Worm (Caenorhabditis elegans) whole organism, early embryonic: ENCODE results near the gene sek-5.

Source experiments
- F13C5.2 ChIP-seq: sonication (generic microtip); optimal IDR thresholded peaks from 2 replicates; lab custom pipeline; 2017; ENCODE audit warnings: mild to moderate bottlenecking, missing genetic modification characterization, inconsistent platforms, missing compliant biosample characterization
- aly-1 ChIP-seq: sonication (generic microtip); optimal IDR thresholded peaks from 2 replicates; lab custom pipeline; 2016; ENCODE audit warnings: missing genetic modification characterization, missing compliant biosample characterization
- ama-1 ChIP-seq: fragments of 150-350 bp; optimal IDR thresholded peaks from 2 replicates; lab custom pipeline; 2014
- ceh-13 ChIP-seq: fragments of 200-800 bp; sonication (Bioruptor generic); optimal IDR thresholded peaks from 2 replicates; lab custom pipeline; 2018; ENCODE audit warnings: mild to moderate bottlenecking, missing genetic modification characterization, missing compliant biosample characterization
- ceh-36 ChIP-seq: sonication (generic microtip); optimal IDR thresholded peaks from 2 replicates; lab custom pipeline; 2016; ENCODE audit warnings: missing genetic modification characterization, inconsistent platforms, missing compliant biosample characterization
- ets-7 ChIP-seq: sonication (generic microtip); optimal IDR thresholded peaks from 2 replicates; lab custom pipeline; 2016; ENCODE audit warnings: missing genotype, missing genetic modification characterization, missing compliant biosample characterization
- flt-1 ChIP-seq: fragments of 200-800 bp; sonication (Bioruptor generic); IDR thresholded peaks from 2 replicates; pipeline ENCODE4 v1.3.6; 2022; ENCODE audit warnings: missing genetic modification characterization, missing compliant biosample characterization
- hmbx-1 ChIP-seq: sonication (generic microtip); optimal IDR thresholded peaks from 2 replicates; lab custom pipeline; 2016; ENCODE audit warnings: mild to moderate bottlenecking, missing genetic modification characterization, missing compliant biosample characterization
- hmg-4 ChIP-seq: fragments of 200-800 bp; sonication (Bioruptor generic); optimal IDR thresholded peaks from 2 replicates; lab custom pipeline; 2018; ENCODE audit warnings: mild to moderate bottlenecking, missing genetic modification characterization, missing compliant biosample characterization
- hnd-1 ChIP-seq: sonication (generic microtip); optimal IDR thresholded peaks from 2 replicates; lab custom pipeline; 2016; ENCODE audit warnings: missing genetic modification characterization, missing compliant biosample characterization
- pes-1 ChIP-seq: fragments of 200-800 bp; sonication (Bioruptor generic); IDR thresholded peaks from 2 replicates; pipeline ENCODE4 v1.3.6; 2022; ENCODE audit warnings: missing genetic modification reagents, missing genetic modification characterization, missing compliant biosample characterization
- tbx-11 ChIP-seq: fragments of 200-800 bp; sonication (Bioruptor generic); IDR thresholded peaks from 2 replicates; pipeline ENCODE4 v1.3.6; 2022; ENCODE audit warnings: missing genetic modification characterization, missing compliant biosample characterization
- tbx-37 ChIP-seq: fragments of 200-800 bp; sonication (Bioruptor generic); conservative IDR thresholded peaks from 2 replicates; pipeline ENCODE4 v1.3.6; 2022; ENCODE audit warnings: missing genetic modification reagents, missing genetic modification characterization, missing compliant biosample characterization

DNA sequence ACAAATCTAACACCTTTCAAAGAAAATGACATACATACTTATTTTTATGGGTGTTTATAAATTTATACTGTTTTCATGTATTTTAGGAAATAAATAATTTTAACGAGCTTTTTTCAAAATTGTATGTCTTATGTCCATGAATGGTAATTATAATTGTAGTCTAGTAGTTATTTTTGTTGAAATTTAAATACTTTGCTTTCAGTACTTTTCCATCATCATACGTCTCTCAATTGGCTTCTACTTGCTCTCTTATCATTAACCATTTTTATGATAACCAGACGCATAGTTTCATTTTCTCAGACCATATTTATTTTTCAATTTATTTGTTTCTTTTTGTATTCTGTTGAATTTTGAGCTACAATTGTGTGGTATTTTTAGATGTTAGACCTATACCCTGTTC, 12.0 kb upstream of the sek-5 start, which contains the start of gene F35C8.5:
- TF ChIP-seq flt-1 (GFP tag; lab: Robert Waterston, UW) (no peak), ama-1 (lab: Kevin White, UChicago) (no peak), F13C5.2 (tag; lab: Kevin White, UChicago) (no peak), ceh-36 (tag; lab: Kevin White, UChicago) (no peak), hnd-1 (tag; lab: Kevin White, UChicago) (no peak), ceh-13 (GFP tag; lab: Kevin White, UChicago) (no peak), aly-1 (tag; lab: Kevin White, UChicago) (no peak), ets-7 (tag; lab: Kevin White, UChicago) (no peak), hmbx-1 (tag; lab: Kevin White, UChicago) (no peak), hmg-4 (GFP tag; lab: Kevin White, UChicago) (no peak), pes-1 (GFP tag; lab: Robert Waterston, UW) (no peak), tbx-37 (GFP tag; lab: Robert Waterston, UW) (no peak), tbx-11 (GFP tag; lab: Robert Waterston, UW) (no peak)
